Fruit fly (Drosophila melanogaster): ENCODE measurements around the gene CG17159.
A peak's percentile ranks its signal among the peaks of the same experiment; 100 is the strongest.

CG17159 gene

DNA sequence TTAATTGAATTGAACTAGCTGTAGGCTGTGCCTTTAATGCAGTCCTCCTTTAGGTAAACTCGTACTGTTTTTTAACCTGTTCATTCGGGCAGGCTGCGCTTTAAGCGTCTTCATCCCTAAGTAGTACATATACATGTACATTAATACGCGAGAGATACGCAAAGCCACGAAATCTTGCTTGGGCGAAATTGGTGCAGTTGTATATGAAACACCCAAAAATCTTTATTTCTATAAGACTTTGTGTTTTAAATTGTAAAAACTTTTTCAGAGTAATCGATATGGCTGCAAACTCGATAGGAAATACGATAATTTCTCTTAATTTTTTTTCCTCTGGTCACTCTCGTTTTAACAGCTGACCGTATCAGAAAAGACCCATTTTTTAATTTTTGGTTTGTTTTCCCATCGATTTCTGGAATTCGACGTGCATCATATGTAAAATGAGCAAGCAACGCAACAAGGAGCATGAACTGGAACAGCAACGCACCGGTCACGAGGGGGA lies 10.0 kb downstream of the CG17159 start, which contains the start of the genes CG17163 and CG17168:
Gene CG17163 (minus strand): TSS at position 303 of the 499 bp plus-strand sequence.
Gene CG17168 (plus strand): TSS at position 332 of the 499 bp plus-strand sequence.
- TF ChIP-seq Hr39 (GFP tag; optimal IDR thresholded peaks at IDR 0.05), result no peak
- no peak for TF ChIP-seq CG8119 (GFP tag; IDR thresholded peaks at IDR 0.05)
- TF ChIP-seq Ets21C (GFP tag; optimal IDR thresholded peaks at IDR 0.05), result no peak

- TF ChIP-seq vri (GFP tag; optimal IDR thresholded peaks at IDR 0.05), result peak; percentile 1
- no peak for TF ChIP-seq Gug (GFP tag; IDR thresholded peaks at IDR 0.05)
Observed at dm6 chrX:23073402-23073801, 19.0 kb downstream of the CG17159 start.

DNA sequence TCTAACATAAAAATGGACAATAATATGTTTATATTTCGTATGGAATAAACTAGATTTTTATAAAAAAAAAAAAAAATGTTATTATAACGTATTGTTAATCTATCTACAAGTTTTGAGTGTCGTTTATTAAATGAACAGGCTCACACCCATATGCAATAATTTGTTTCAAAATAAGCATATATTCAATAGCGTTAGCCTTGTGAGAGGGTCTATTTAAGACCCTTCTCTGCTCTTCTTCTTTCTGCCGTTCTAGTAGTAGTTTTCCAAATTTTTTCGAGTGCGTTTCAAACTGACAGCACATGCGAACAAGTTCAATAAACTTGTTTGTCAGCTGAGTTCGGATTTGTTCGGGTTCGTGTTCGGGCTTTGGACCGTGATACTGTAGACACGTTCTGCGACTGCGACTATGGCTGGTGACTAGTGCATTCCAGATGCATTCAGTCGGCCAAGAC lies 21.2 kb downstream of the CG17159 start:
- TF ChIP-seq CG8319 (GFP tag; optimal IDR thresholded peaks at IDR 0.05) (peak; percentile 14), svp (GFP tag) (peak; percentile 59), CG15336 (GFP tag; IDR thresholded peaks at IDR 0.05) (peak; percentile 52; the same call in 1 of the 2 replicates), Smox (GFP tag; optimal IDR thresholded peaks at IDR 0.05) (peak; percentile 43), Gug (GFP tag; IDR thresholded peaks at IDR 0.05) (no peak), Sox15 (GFP tag; optimal IDR thresholded peaks at IDR 0.05) (peak; percentile 20), dac (GFP tag; optimal IDR thresholded peaks at IDR 0.05) (peak; percentile 36), Hr38 (GFP tag; optimal IDR thresholded peaks at IDR 0.05) (no peak), lz (GFP tag; optimal IDR thresholded peaks at IDR 0.05) (peak; percentile 29), CG6854 (GFP tag; optimal IDR thresholded peaks at IDR 0.05) (no peak), fkh (GFP tag; optimal IDR thresholded peaks at IDR 0.05) (no peak), Sox102F (GFP tag; optimal IDR thresholded peaks at IDR 0.05) (peak; percentile 25), CG3032 (tag; optimal IDR thresholded peaks at IDR 0.05) (peak; percentile 43), Ets96B (tag; optimal IDR thresholded peaks at IDR 0.05) (no peak), salr (GFP tag; optimal IDR thresholded peaks at IDR 0.05) (peak in 1 of 2 experiments; percentile 76), OdsH (GFP tag; optimal IDR thresholded peaks at IDR 0.05) (peak; percentile 54), net (GFP tag; optimal IDR thresholded peaks at IDR 0.05) (peak; percentile 45), CG7368 (GFP tag; optimal IDR thresholded peaks at IDR 0.05) (no peak), CG6808 (GFP tag; optimal IDR thresholded peaks at IDR 0.05) (peak; percentile 11), Blimp-1 (GFP tag; optimal IDR thresholded peaks at IDR 0.05) (no peak), CG8119 (GFP tag; IDR thresholded peaks at IDR 0.05) (peak; percentile 46; the same call in 1 of the 3 replicates), Ets21C (GFP tag; optimal IDR thresholded peaks at IDR 0.05) (no peak), CG6792 (GFP tag; optimal IDR thresholded peaks at IDR 0.05) (peak; percentile 10), Eip78C (GFP tag) (peak; percentile 92), CG34406 (GFP tag; optimal IDR thresholded peaks at IDR 0.05) (peak; percentile 42), CG10669 (GFP tag; optimal IDR thresholded peaks at IDR 0.05) (peak; percentile 15), CG16779 (tag; optimal IDR thresholded peaks at IDR 0.05) (no peak), Met (GFP tag; optimal IDR thresholded peaks at IDR 0.05) (peak; percentile 54), eg (GFP tag; IDR thresholded peaks at IDR 0.05) (no peak), CG6276 (GFP tag; optimal IDR thresholded peaks at IDR 0.05) (peak; percentile 35), CG11762 (GFP tag; optimal IDR thresholded peaks at IDR 0.05; ENCODE audit: insufficient read depth) (peak; percentile 6), CG8632 (GFP tag; optimal IDR thresholded peaks at IDR 0.05) (peak; percentile 49), topi (GFP tag; optimal IDR thresholded peaks at IDR 0.05) (peak; percentile 48), CG9139 (GFP tag; optimal IDR thresholded peaks at IDR 0.05) (no peak), Hr4 (GFP tag; optimal IDR thresholded peaks at IDR 0.05) (peak; percentile 60), esn (GFP tag; optimal IDR thresholded peaks at IDR 0.05) (peak; percentile 56), CG32006 (GFP tag; optimal IDR thresholded peaks at IDR 0.05) (peak; percentile 81), CG6163 (GFP tag; IDR thresholded peaks at IDR 0.05) (no peak), vri (GFP tag; optimal IDR thresholded peaks at IDR 0.05) (no peak), fd59A (GFP tag; optimal IDR thresholded peaks at IDR 0.05) (no peak), dsx (GFP tag; optimal IDR thresholded peaks at IDR 0.05; ENCODE audit: poor library complexity, severe bottlenecking) (no peak), Eip93F (GFP tag; optimal IDR thresholded peaks at IDR 0.05) (no peak), fd85E (GFP tag; optimal IDR thresholded peaks at IDR 0.05) (no peak), Sox14 (GFP tag; optimal IDR thresholded peaks at IDR 0.05) (peak; percentile 14), CG11294 (GFP tag; IDR thresholded peaks at IDR 0.05) (no peak), Hr39 (GFP tag; optimal IDR thresholded peaks at IDR 0.05) (peak; percentile 31)

All from whole organism, prepupa.